Worm (Caenorhabditis elegans) whole organism, early embryonic: Measurements from ENCODE around the gene pyk-2.

ENCODE experiments used
- ama-1 ChIP-seq: fragments of 150-350 bp; optimal IDR thresholded peaks from 2 replicates; lab custom pipeline; 2014
- ceh-36 ChIP-seq: sonication (generic microtip); optimal IDR thresholded peaks from 2 replicates; lab custom pipeline; 2016; ENCODE audit warnings: missing genetic modification characterization, inconsistent platforms, missing compliant biosample characterization

ce11 chrIV:10885915-10886314 lies 23.8 kb upstream of the pyk-2 start, which contains the start of gene srlf-11:
- TF ChIP-seq ceh-36 (tag; lab: Kevin White, UChicago) (no peak), ama-1 (lab: Kevin White, UChicago) (no peak)
